Fruit fly (Drosophila melanogaster): Measurements from ENCODE around the gene CG12684.

DNA sequence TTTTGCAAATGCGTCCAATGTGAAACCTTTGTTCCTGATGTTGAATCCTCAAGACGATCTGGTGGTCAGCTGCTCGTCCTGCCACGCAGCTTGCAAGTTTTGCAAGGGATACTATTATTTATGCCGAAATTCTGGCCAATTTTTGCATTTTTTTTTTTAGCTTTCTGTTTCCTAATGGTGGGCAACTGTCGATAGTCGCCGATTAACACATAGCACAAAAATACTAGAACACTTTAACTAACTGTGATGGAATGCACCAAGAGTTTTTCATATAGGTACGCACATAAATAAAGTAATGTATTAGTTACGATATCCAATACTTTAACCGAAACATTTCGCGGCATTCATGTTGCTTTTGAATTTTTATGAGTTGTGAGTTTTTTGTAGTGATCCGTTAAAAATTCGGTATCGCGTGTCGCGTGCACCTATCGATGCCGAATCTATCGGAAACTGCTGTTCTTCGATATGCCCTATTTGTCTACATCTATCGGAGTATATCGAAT lies 31.2 kb downstream of the CG12684 start, which contains the start of the genes rb and CHOp24:
- no peak for TF ChIP-seq lz (GFP tag; optimal IDR thresholded peaks at IDR 0.05)
- no peak for TF ChIP-seq CG8319 (GFP tag; optimal IDR thresholded peaks at IDR 0.05)
- no peak for TF ChIP-seq Hr4 (GFP tag; optimal IDR thresholded peaks at IDR 0.05)
- no peak for TF ChIP-seq CG6276 (GFP tag; optimal IDR thresholded peaks at IDR 0.05)
- TF ChIP-seq CG9139 (GFP tag; optimal IDR thresholded peaks at IDR 0.05) = peak; percentile 47
